Worm (Caenorhabditis elegans): ENCODE results near the gene oac-24.

DNA sequence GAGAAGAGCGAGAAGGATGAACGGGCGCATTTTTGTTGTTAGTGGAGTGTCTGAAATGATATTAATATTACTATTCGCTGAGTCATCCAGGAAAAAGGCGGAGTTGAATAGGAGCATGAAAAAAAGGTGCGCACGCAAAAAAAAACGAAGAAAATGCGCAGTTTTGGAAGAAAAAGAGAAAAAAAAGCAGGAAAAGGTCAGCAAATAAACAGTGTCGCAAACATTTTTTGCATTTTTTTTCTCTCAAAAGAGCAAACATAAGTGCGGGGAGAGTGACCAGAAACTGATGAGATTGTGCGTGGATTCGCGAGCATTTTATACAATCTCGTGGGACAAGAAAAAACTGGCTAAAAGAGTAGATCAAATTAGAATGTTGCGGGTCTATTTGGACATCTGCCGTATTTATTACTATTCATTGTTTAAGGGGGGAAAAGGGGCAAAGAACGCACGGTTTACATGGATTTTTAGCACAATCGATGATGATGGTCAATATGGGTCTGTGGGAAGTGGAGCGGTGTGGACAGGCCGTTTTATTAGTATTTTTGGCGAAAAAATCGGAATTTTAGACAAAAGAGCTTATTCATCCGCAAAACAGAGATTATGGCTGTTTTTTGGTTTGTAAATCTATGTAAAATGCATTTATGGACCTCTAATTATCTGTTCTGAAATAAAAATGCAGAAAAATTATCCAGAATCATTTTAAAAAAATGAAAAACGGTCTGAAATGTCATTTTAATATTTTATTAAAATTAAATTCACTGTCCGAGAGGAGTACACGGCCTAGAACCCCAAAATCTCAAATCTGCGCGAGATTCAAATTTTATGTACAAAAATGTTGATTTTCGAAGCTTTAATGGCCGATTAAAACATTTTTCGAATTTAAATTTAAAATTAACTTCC lies 17.9 kb upstream of the oac-24 start, which contains the start of gene cpg-8:
- no peak for TF ChIP-seq ama-1 (optimal IDR thresholded peaks at IDR 0.05)
- TF ChIP-seq pqm-1 (tag; optimal IDR thresholded peaks at IDR 0.05): no peak
- TF ChIP-seq sox-4 (tag; optimal IDR thresholded peaks at IDR 0.05): no peak
- no peak for TF ChIP-seq ets-4 (tag; optimal IDR thresholded peaks at IDR 0.05)
- TF ChIP-seq F13H6.1 (tag; optimal IDR thresholded peaks at IDR 0.05): no peak
- TF ChIP-seq nfya-1 (tag; optimal IDR thresholded peaks at IDR 0.05): no peak
- no peak for TF ChIP-seq pha-2 (tag; optimal IDR thresholded peaks at IDR 0.05)
- no peak for TF ChIP-seq che-1 (tag; optimal IDR thresholded peaks at IDR 0.05)
- TF ChIP-seq tbx-7 (tag; optimal IDR thresholded peaks at IDR 0.05): no peak
- TF ChIP-seq pha-4 (tag; optimal IDR thresholded peaks at IDR 0.05): no peak

Data from whole organism, late embryonic.